Fruit fly (Drosophila melanogaster): ENCODE data around the gene Bet1.

Gene Bet1

DNA sequence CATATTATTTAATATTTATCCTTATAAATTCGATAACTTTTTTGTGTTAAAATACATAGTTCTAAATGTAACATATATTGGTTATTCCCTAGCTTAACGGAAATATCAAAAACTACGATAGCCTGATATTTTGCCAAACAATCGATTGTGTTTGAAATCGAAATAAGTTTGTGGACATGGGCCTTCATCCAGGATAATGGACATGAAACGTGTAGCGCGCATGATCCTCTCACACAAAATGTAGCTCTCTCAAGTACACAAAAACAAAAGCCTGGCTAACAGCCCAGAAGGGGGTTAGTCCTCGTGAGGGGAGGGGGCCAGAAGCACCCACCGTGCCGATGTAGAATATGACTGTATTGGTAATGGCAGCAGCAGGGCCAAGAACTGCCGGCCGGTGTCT, 23.4 kb upstream of the Bet1 start:
- TF ChIP-seq CG11617 (GFP tag; optimal IDR thresholded peaks at IDR 0.05) (no peak), ovo (GFP tag; optimal IDR thresholded peaks at IDR 0.05) (no peak), toe (GFP tag; optimal IDR thresholded peaks at IDR 0.05) (no peak), cic (GFP tag; optimal IDR thresholded peaks at IDR 0.05) (no peak), CG14711 (tag; optimal IDR thresholded peaks at IDR 0.05) (no peak)

DNA sequence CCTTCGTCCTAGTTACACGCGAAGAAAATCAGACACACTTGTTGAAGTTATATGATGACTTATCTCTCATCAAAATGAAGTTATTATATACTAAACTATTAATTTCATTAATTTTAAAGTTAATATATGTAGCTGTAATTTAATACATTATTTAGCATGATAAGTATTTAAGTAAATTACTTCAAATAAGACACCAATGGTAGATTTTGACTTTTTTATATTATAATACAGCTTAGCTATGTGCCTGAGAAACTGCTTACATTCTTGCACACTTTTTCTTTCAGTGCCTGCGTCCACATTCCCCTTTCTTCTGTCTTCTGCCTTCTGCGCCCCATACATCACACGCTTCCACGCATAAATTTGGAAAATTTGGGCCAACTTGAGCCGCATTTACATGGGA, 9.6 kb upstream of the Bet1 start:
- TF ChIP-seq CG11617 (GFP tag; optimal IDR thresholded peaks at IDR 0.05) (no peak), kay (GFP tag; ENCODE audit: borderline replicate concordance) (no peak), Hr96 (GFP tag; optimal IDR thresholded peaks at IDR 0.05) (no peak), cic (GFP tag; optimal IDR thresholded peaks at IDR 0.05) (no peak), CG33017 (tag; optimal IDR thresholded peaks at IDR 0.05) (no peak), CG14711 (tag; optimal IDR thresholded peaks at IDR 0.05) (no peak), Crg-1 (GFP tag; optimal IDR thresholded peaks at IDR 0.05) (no peak), CG1620 (GFP tag; optimal IDR thresholded peaks at IDR 0.05) (no peak), Clk (GFP tag; optimal IDR thresholded peaks at IDR 0.05) (no peak), CG7101 (tag; optimal IDR thresholded peaks at IDR 0.05) (no peak), toe (GFP tag; optimal IDR thresholded peaks at IDR 0.05) (no peak), tj (GFP tag; optimal IDR thresholded peaks at IDR 0.05) (no peak), Mnt (GFP tag; optimal IDR thresholded peaks at IDR 0.05) (no peak), cnc (optimal IDR thresholded peaks at IDR 0.05) (no peak), CG7045 (GFP tag; optimal IDR thresholded peaks at IDR 0.05) (no peak), bab1 (GFP tag; optimal IDR thresholded peaks at IDR 0.05) (no peak), CG5204 (GFP tag; optimal IDR thresholded peaks at IDR 0.05) (no peak), CG12768 (GFP tag; optimal IDR thresholded peaks at IDR 0.05) (no peak), pad (GFP tag; optimal IDR thresholded peaks at IDR 0.05) (no peak), ovo (GFP tag; optimal IDR thresholded peaks at IDR 0.05) (no peak)

DNA sequence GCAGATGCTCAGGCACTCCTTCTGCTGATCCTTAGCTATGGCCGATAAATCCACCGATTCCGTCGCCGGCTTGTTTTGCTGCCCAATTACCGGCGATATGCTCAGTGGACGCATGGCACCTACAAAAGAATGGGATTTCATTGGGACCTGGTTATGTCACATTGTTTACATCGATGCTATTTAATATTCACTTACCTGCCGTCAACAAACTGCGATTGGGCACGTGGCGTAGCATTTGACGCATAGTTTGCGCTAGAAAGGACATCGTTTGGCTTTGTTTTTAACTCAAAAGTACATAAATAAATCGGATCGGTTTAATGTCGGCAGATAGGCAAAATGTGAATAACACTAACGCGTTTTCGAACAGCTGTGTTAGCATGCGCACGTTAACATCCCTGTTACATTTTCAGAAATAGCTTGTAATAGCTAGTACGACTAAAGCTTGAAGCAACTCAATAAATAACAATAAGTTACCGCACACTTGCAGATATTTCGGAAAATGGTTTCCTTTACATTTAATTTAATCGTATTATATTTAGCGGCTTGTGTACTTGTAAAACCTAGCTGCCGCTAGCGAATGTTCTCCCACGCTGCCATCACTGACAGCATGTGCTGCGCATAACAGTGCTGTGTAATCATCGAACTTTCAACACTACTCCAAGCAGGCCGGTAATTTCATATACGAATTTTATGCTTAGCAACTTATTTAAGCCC, 6.3 kb upstream of the Bet1 start, which contains the start of the genes mRpL21 and rept:
mRpL21 (minus strand) TSS at position 347 of the 714 bp plus-strand sequence.
rept (plus strand) TSS at position 626 of the 714 bp plus-strand sequence.
- peak; percentile 97 for TF ChIP-seq Mnt (GFP tag; optimal IDR thresholded peaks at IDR 0.05)
- peak; percentile 41 for TF ChIP-seq CG14711 (tag; optimal IDR thresholded peaks at IDR 0.05)
- peak; percentile 73 for TF ChIP-seq toe (GFP tag; optimal IDR thresholded peaks at IDR 0.05)
- peak; percentile 74 for TF ChIP-seq CG7101 (tag; optimal IDR thresholded peaks at IDR 0.05)
- TF ChIP-seq CG7045 (GFP tag; optimal IDR thresholded peaks at IDR 0.05) = peak; percentile 63
- peak; percentile 48 for TF ChIP-seq ovo (GFP tag; optimal IDR thresholded peaks at IDR 0.05)
- peak; percentile 34 for TF ChIP-seq bab1 (GFP tag; optimal IDR thresholded peaks at IDR 0.05)
- peak; percentile 64 for TF ChIP-seq Hr96 (GFP tag; optimal IDR thresholded peaks at IDR 0.05)
- TF ChIP-seq CG11617 (GFP tag; optimal IDR thresholded peaks at IDR 0.05) = peak; percentile 61
- peak; percentile 76 for TF ChIP-seq CG12768 (GFP tag; optimal IDR thresholded peaks at IDR 0.05)
- TF ChIP-seq CG33017 (tag; optimal IDR thresholded peaks at IDR 0.05) = peak; percentile 54
- TF ChIP-seq CG5204 (GFP tag; optimal IDR thresholded peaks at IDR 0.05) = no peak
- TF ChIP-seq CG1620 (GFP tag; optimal IDR thresholded peaks at IDR 0.05) = peak; percentile 78
- TF ChIP-seq cic (GFP tag; optimal IDR thresholded peaks at IDR 0.05) = peak; percentile 19
- no peak for TF ChIP-seq cnc (optimal IDR thresholded peaks at IDR 0.05)
- TF ChIP-seq Crg-1 (GFP tag; optimal IDR thresholded peaks at IDR 0.05) = peak; percentile 75
- TF ChIP-seq pad (GFP tag; optimal IDR thresholded peaks at IDR 0.05) = peak; percentile 64
- no peak for TF ChIP-seq kay (GFP tag; ENCODE audit: borderline replicate concordance)
- TF ChIP-seq tj (GFP tag; optimal IDR thresholded peaks at IDR 0.05) = peak; percentile 23
- no peak for TF ChIP-seq Clk (GFP tag; optimal IDR thresholded peaks at IDR 0.05)

- no peak for TF ChIP-seq cnc (optimal IDR thresholded peaks at IDR 0.05)
- TF ChIP-seq CG12768 (GFP tag; optimal IDR thresholded peaks at IDR 0.05) = no peak
- TF ChIP-seq cic (GFP tag; optimal IDR thresholded peaks at IDR 0.05) = peak; percentile 6
These were observed 3.0 kb upstream of the Bet1 start for dm6 chr3L:19258199-19258598.

DNA sequence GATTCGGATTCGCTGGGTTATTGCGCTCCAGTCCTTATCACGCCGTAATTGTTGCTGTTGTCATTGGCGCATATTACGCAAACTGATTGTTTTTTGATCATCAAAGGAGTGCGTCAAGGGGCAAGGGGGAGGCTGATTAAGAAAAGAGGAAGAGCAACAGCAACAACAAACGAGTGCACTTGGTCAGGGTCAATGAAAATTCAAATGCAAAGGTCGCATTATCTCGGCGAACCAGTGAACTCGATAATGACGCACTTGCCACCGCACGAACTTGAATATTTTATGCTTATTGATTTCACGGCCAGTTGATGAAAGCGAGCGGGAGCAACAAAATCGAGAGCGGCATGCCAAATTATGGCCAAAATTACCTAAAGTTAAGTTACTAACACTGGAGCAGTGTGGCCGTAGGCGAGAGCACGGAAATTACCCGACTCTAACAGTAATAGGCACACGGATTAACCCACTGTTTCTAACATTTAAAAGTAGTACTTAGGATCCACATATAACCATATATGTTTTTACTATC, 853 bp upstream of the Bet1 start, which contains the start of gene nes:
nes (minus strand) TSS at position 402 of the 526 bp plus-strand sequence.
- TF ChIP-seq CG14711 (tag; optimal IDR thresholded peaks at IDR 0.05) (peak; percentile 8), tj (GFP tag; optimal IDR thresholded peaks at IDR 0.05) (peak; percentile 48), bab1 (GFP tag; optimal IDR thresholded peaks at IDR 0.05) (peak; percentile 26), Mnt (GFP tag; optimal IDR thresholded peaks at IDR 0.05) (peak; percentile 72), toe (GFP tag; optimal IDR thresholded peaks at IDR 0.05) (no peak), pad (GFP tag; optimal IDR thresholded peaks at IDR 0.05) (no peak), CG7101 (tag; optimal IDR thresholded peaks at IDR 0.05) (no peak), Clk (GFP tag; optimal IDR thresholded peaks at IDR 0.05) (no peak), CG5204 (GFP tag; optimal IDR thresholded peaks at IDR 0.05) (no peak), cnc (optimal IDR thresholded peaks at IDR 0.05) (no peak), Hr96 (GFP tag; optimal IDR thresholded peaks at IDR 0.05) (peak; percentile 29), CG12768 (GFP tag; optimal IDR thresholded peaks at IDR 0.05) (peak; percentile 45), CG7045 (GFP tag; optimal IDR thresholded peaks at IDR 0.05) (peak; percentile 11), CG33017 (tag; optimal IDR thresholded peaks at IDR 0.05) (no peak), Crg-1 (GFP tag; optimal IDR thresholded peaks at IDR 0.05) (no peak), cic (GFP tag; optimal IDR thresholded peaks at IDR 0.05) (peak; percentile 92), kay (GFP tag; ENCODE audit: borderline replicate concordance) (no peak), ovo (GFP tag; optimal IDR thresholded peaks at IDR 0.05) (no peak)

dm6 chr3L:19261720-19262119, 526 bp downstream of the Bet1 start:
- TF ChIP-seq CG7045 (GFP tag; optimal IDR thresholded peaks at IDR 0.05) (no peak), CG1620 (GFP tag; optimal IDR thresholded peaks at IDR 0.05) (no peak), CG33017 (tag; optimal IDR thresholded peaks at IDR 0.05) (no peak), ovo (GFP tag; optimal IDR thresholded peaks at IDR 0.05) (no peak), Mnt (GFP tag; optimal IDR thresholded peaks at IDR 0.05) (no peak)

All from whole organism, adult.